Worm (Caenorhabditis elegans): ENCODE data around the gene col-34.

DNA sequence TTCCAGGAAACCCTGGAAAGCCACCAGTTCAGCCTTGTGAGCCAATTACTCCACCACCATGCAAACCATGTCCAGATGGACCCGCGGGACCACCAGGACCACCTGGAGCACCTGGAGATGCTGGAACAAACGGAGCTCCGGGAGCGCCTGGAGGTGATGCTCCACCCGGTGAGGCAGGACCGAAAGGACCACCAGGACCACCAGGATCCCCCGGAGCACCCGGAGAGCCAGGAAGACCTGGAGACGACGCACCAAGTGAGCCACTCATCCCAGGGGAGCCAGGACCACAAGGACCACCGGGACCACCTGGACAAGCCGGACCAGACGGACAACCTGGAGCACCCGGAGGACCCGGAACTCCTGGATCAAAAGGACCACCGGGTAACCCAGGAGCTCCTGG lies 20.2 kb upstream of the col-34 start:
- no peak for TF ChIP-seq egl-27 (tag; optimal IDR thresholded peaks at IDR 0.05)
- TF ChIP-seq nhr-11 (tag; optimal IDR thresholded peaks at IDR 0.05) = no peak
- no peak for TF ChIP-seq ceh-82 (tag; optimal IDR thresholded peaks at IDR 0.05)
- no peak for TF ChIP-seq C34F6.9 (tag; optimal IDR thresholded peaks at IDR 0.05)
- TF ChIP-seq ztf-4 (tag; optimal IDR thresholded peaks at IDR 0.05) = no peak
- no peak for TF ChIP-seq unc-39 (tag; optimal IDR thresholded peaks at IDR 0.05)
- no peak for TF ChIP-seq nhr-25 (tag; optimal IDR thresholded peaks at IDR 0.05)
- TF ChIP-seq nhr-12 (tag; optimal IDR thresholded peaks at IDR 0.05) = no peak
- no peak for TF ChIP-seq unc-55 (GFP tag; optimal IDR thresholded peaks at IDR 0.05)
- no peak for TF ChIP-seq ztf-11 (tag; optimal IDR thresholded peaks at IDR 0.05)
- TF ChIP-seq lin-39 (tag; optimal IDR thresholded peaks at IDR 0.05) = no peak

All from whole organism, L2 larva.